Worm (Caenorhabditis elegans): ENCODE data around the gene srw-6.

srw-6 gene

ce11 chrV:3808336-3808735 is at the start of gene srw-6:
TSS of gene srw-6 (plus strand) at chrV:3808636.
- TF ChIP-seq ztf-29 (GFP tag; IDR thresholded peaks at IDR 0.05) (no peak), med-1 (GFP tag; optimal IDR thresholded peaks at IDR 0.05; ENCODE audit: insufficient read depth) (no peak), ztf-23 (GFP tag; IDR thresholded peaks at IDR 0.05) (no peak), tab-1 (GFP tag; IDR thresholded peaks at IDR 0.05) (no peak)

- TF ChIP-seq ref-1 (GFP tag; conservative IDR thresholded peaks at IDR 0.05), result no peak
- peak; percentile 38 for TF ChIP-seq cog-1 (tag; optimal IDR thresholded peaks at IDR 0.05)
Observed at ce11 chrV:3759419-3759915, 49.0 kb upstream of the srw-6 start, which contains the start of gene chk-1. TSS of gene chk-1 (minus strand) at chrV:3759469.

ce11 chrV:3760839-3761238 is 47.6 kb upstream of the srw-6 start, which contains the start of gene oac-55:
TSS of gene oac-55 (plus strand) at chrV:3761139.
- no peak for TF ChIP-seq cog-1 (tag; optimal IDR thresholded peaks at IDR 0.05)
- no peak for TF ChIP-seq klf-2 (GFP tag; conservative IDR thresholded peaks at IDR 0.05)
- TF ChIP-seq ztf-23 (GFP tag; IDR thresholded peaks at IDR 0.05), result no peak
- no peak for TF ChIP-seq med-1 (GFP tag; optimal IDR thresholded peaks at IDR 0.05; ENCODE audit: insufficient read depth)
- TF ChIP-seq ref-1 (GFP tag; conservative IDR thresholded peaks at IDR 0.05), result no peak
- no peak for TF ChIP-seq T22C8.4 (GFP tag; IDR thresholded peaks at IDR 0.05)
- no peak for TF ChIP-seq flt-1 (GFP tag; IDR thresholded peaks at IDR 0.05)
- TF ChIP-seq ztf-29 (GFP tag; IDR thresholded peaks at IDR 0.05), result no peak

ce11 chrV:3761829-3762228 is 46.6 kb upstream of the srw-6 start:
- TF ChIP-seq flt-1 (GFP tag; IDR thresholded peaks at IDR 0.05), result no peak
- TF ChIP-seq med-1 (GFP tag; optimal IDR thresholded peaks at IDR 0.05; ENCODE audit: insufficient read depth), result no peak
- no peak for TF ChIP-seq klf-2 (GFP tag; conservative IDR thresholded peaks at IDR 0.05)

- TF ChIP-seq ztf-29 (GFP tag; IDR thresholded peaks at IDR 0.05) (no peak), med-1 (GFP tag; optimal IDR thresholded peaks at IDR 0.05; ENCODE audit: insufficient read depth) (no peak), klf-2 (GFP tag; conservative IDR thresholded peaks at IDR 0.05) (no peak), ztf-23 (GFP tag; IDR thresholded peaks at IDR 0.05) (no peak), T22C8.4 (GFP tag; IDR thresholded peaks at IDR 0.05) (no peak), flt-1 (GFP tag; IDR thresholded peaks at IDR 0.05) (no peak), tab-1 (GFP tag; IDR thresholded peaks at IDR 0.05) (no peak), cog-1 (tag; optimal IDR thresholded peaks at IDR 0.05) (no peak), ref-1 (GFP tag; conservative IDR thresholded peaks at IDR 0.05) (no peak)
Observed at ce11 chrV:3766904-3767303, 41.5 kb upstream of the srw-6 start, which contains the start of gene Y39H10A.1. TSS of gene Y39H10A.1 (plus strand) at chrV:3767204.

- TF ChIP-seq flt-1 (GFP tag; IDR thresholded peaks at IDR 0.05) (no peak), T22C8.4 (GFP tag; IDR thresholded peaks at IDR 0.05) (no peak), ztf-23 (GFP tag; IDR thresholded peaks at IDR 0.05) (no peak), med-1 (GFP tag; optimal IDR thresholded peaks at IDR 0.05; ENCODE audit: insufficient read depth) (no peak), tab-1 (GFP tag; IDR thresholded peaks at IDR 0.05) (no peak), ztf-29 (GFP tag; IDR thresholded peaks at IDR 0.05) (no peak), ref-1 (GFP tag; conservative IDR thresholded peaks at IDR 0.05) (no peak), klf-2 (GFP tag; conservative IDR thresholded peaks at IDR 0.05) (no peak), cog-1 (tag; optimal IDR thresholded peaks at IDR 0.05) (no peak)
Observed at ce11 chrV:3768270-3768669, 40.2 kb upstream of the srw-6 start, which contains the start of gene R08E5.4. TSS of gene R08E5.4 (plus strand) at chrV:3768570.

ce11 chrV:3771437-3772256 is 36.8 kb upstream of the srw-6 start, which contains the start of the genes R08E5.1 and rips-1:
TSS of gene R08E5.1 (minus strand) at chrV:3771518.
TSS of gene rips-1 (plus strand) at chrV:3772021.
- TF ChIP-seq flt-1 (GFP tag; IDR thresholded peaks at IDR 0.05) (no peak), tab-1 (GFP tag; IDR thresholded peaks at IDR 0.05) (no peak), T22C8.4 (GFP tag; IDR thresholded peaks at IDR 0.05) (no peak), cog-1 (tag; optimal IDR thresholded peaks at IDR 0.05) (no peak), klf-2 (GFP tag; conservative IDR thresholded peaks at IDR 0.05) (no peak), ref-1 (GFP tag; conservative IDR thresholded peaks at IDR 0.05) (no peak), ztf-23 (GFP tag; IDR thresholded peaks at IDR 0.05) (no peak), med-1 (GFP tag; optimal IDR thresholded peaks at IDR 0.05; ENCODE audit: insufficient read depth) (no peak), ztf-29 (GFP tag; IDR thresholded peaks at IDR 0.05) (no peak)

ce11 chrV:3773618-3774017 is 34.8 kb upstream of the srw-6 start:
- no peak for TF ChIP-seq ztf-29 (GFP tag; IDR thresholded peaks at IDR 0.05)
- TF ChIP-seq ztf-23 (GFP tag; IDR thresholded peaks at IDR 0.05), result no peak
- no peak for TF ChIP-seq med-1 (GFP tag; optimal IDR thresholded peaks at IDR 0.05; ENCODE audit: insufficient read depth)
- no peak for TF ChIP-seq flt-1 (GFP tag; IDR thresholded peaks at IDR 0.05)
- TF ChIP-seq T22C8.4 (GFP tag; IDR thresholded peaks at IDR 0.05), result no peak
- TF ChIP-seq cog-1 (tag; optimal IDR thresholded peaks at IDR 0.05), result no peak
- no peak for TF ChIP-seq ref-1 (GFP tag; conservative IDR thresholded peaks at IDR 0.05)

- TF ChIP-seq cog-1 (tag; optimal IDR thresholded peaks at IDR 0.05), result no peak
- no peak for TF ChIP-seq ztf-23 (GFP tag; IDR thresholded peaks at IDR 0.05)
- TF ChIP-seq ztf-29 (GFP tag; IDR thresholded peaks at IDR 0.05), result no peak
- no peak for TF ChIP-seq tab-1 (GFP tag; IDR thresholded peaks at IDR 0.05)
- TF ChIP-seq flt-1 (GFP tag; IDR thresholded peaks at IDR 0.05), result no peak
- no peak for TF ChIP-seq T22C8.4 (GFP tag; IDR thresholded peaks at IDR 0.05)
- TF ChIP-seq ref-1 (GFP tag; conservative IDR thresholded peaks at IDR 0.05), result no peak
- no peak for TF ChIP-seq klf-2 (GFP tag; conservative IDR thresholded peaks at IDR 0.05)
- TF ChIP-seq med-1 (GFP tag; optimal IDR thresholded peaks at IDR 0.05; ENCODE audit: insufficient read depth), result no peak
Observed at ce11 chrV:3774653-3775052, 33.8 kb upstream of the srw-6 start.

- TF ChIP-seq T22C8.4 (GFP tag; IDR thresholded peaks at IDR 0.05) (no peak), med-1 (GFP tag; optimal IDR thresholded peaks at IDR 0.05; ENCODE audit: insufficient read depth) (no peak), flt-1 (GFP tag; IDR thresholded peaks at IDR 0.05) (no peak), klf-2 (GFP tag; conservative IDR thresholded peaks at IDR 0.05) (no peak), ref-1 (GFP tag; conservative IDR thresholded peaks at IDR 0.05) (no peak), tab-1 (GFP tag; IDR thresholded peaks at IDR 0.05) (no peak), ztf-29 (GFP tag; IDR thresholded peaks at IDR 0.05) (no peak), cog-1 (tag; optimal IDR thresholded peaks at IDR 0.05) (no peak), ztf-23 (GFP tag; IDR thresholded peaks at IDR 0.05) (no peak)
Observed at ce11 chrV:3776086-3776589, 32.3 kb upstream of the srw-6 start, which contains the start of gene cysl-3. TSS of gene cysl-3 (minus strand) at chrV:3776136.
